Worm (Caenorhabditis elegans): ENCODE measurements around the gene srh-212.

- no peak for TF ChIP-seq ceh-31 (tag; optimal IDR thresholded peaks at IDR 0.05)
- TF ChIP-seq rnt-1 (tag; optimal IDR thresholded peaks at IDR 0.05) = no peak
- TF ChIP-seq pqm-1 (tag; optimal IDR thresholded peaks at IDR 0.05) = no peak
- TF ChIP-seq C38D4.7 (GFP tag; optimal IDR thresholded peaks at IDR 0.05) = no peak
- TF ChIP-seq ceh-9 (tag; optimal IDR thresholded peaks at IDR 0.05) = no peak
- no peak for TF ChIP-seq ets-4 (tag; optimal IDR thresholded peaks at IDR 0.05)
- no peak for TF ChIP-seq sox-4 (tag; optimal IDR thresholded peaks at IDR 0.05)
- no peak for TF ChIP-seq ama-1 (optimal IDR thresholded peaks at IDR 0.05)
- TF ChIP-seq pha-4 (tag; optimal IDR thresholded peaks at IDR 0.05) = no peak
- TF ChIP-seq nhr-11 (tag; optimal IDR thresholded peaks at IDR 0.05) = no peak
- TF ChIP-seq elt-2 (tag; optimal IDR thresholded peaks at IDR 0.05) = no peak
- no peak for TF ChIP-seq pax-1 (tag; optimal IDR thresholded peaks at IDR 0.05)
Observed at ce11 chrV:3633041-3633440, 36.1 kb upstream of the srh-212 start, which contains the start of gene F59B1.2.

All from whole organism, late embryonic.